Worm (Caenorhabditis elegans) whole organism, young adult: ENCODE results near the gene B0280.9.

ENCODE experiments used
- hmg-1.2 ChIP-seq: fragments of 200-800 bp; sonication (Bioruptor generic); IDR thresholded peaks from 2 replicates; pipeline ENCODE4 v1.3.6; 2022; ENCODE audit warnings: missing genetic modification reagents, missing genetic modification characterization, missing compliant biosample characterization
- lin-35 ChIP-seq, 3 experiments: fragments of 150-350 bp in 2 of 3; sonication (generic microtip) in 1 of 3; optimal IDR thresholded peaks; 2 replicates each; lab custom pipeline; 2014 to 2018; ENCODE audit warnings: missing biosample characterization in 3 of 3, missing genetic modification characterization in 3 of 3, missing genetic modification reagents in 3 of 3

- TF ChIP-seq lin-35 (GFP tag; optimal IDR thresholded peaks at IDR 0.05; lab: Kevin White, UChicago) (peak; percentile 4 to 89 (median 58)), hmg-1.2 (GFP tag; lab: Robert Waterston, UW) (peak; percentile 66)
Observed at ce11 chrIII:7103940-7104440, 18.7 kb downstream of the B0280.9 start, which contains the start of gene cpg-2.
